Worm (Caenorhabditis elegans): ENCODE results near the gene cest-30.

ce11 chrV:5213674-5214073 lies 49.2 kb downstream of the cest-30 start:
- TF ChIP-seq gei-17 (GFP tag; optimal IDR thresholded peaks at IDR 0.05) = no peak
- TF ChIP-seq aptf-2 (GFP tag; conservative IDR thresholded peaks at IDR 0.05) = no peak
- TF ChIP-seq dpl-1 (GFP tag; optimal IDR thresholded peaks at IDR 0.05) = no peak
- TF ChIP-seq egrh-3 (GFP tag; IDR thresholded peaks at IDR 0.05) = no peak
- no peak for TF ChIP-seq pha-4 (tag; optimal IDR thresholded peaks at IDR 0.05)
- no peak for TF ChIP-seq F52B5.7 (tag; optimal IDR thresholded peaks at IDR 0.05)
- TF ChIP-seq F10E7.11 (tag; optimal IDR thresholded peaks at IDR 0.05) = no peak
- TF ChIP-seq Y79H2A.3 (GFP tag; conservative IDR thresholded peaks at IDR 0.05) = no peak
- no peak for TF ChIP-seq lin-26 (GFP tag; IDR thresholded peaks at IDR 0.05)
- no peak for TF ChIP-seq K11D2.4 (GFP tag; IDR thresholded peaks at IDR 0.05)
- TF ChIP-seq nhr-90 (tag; optimal IDR thresholded peaks at IDR 0.05) = no peak
- TF ChIP-seq Y53G8AR.9 (GFP tag; conservative IDR thresholded peaks at IDR 0.05) = no peak
- TF ChIP-seq ztf-3 (GFP tag; optimal IDR thresholded peaks at IDR 0.05) = no peak

All from whole organism, young adult.